Fruit fly (Drosophila melanogaster): ENCODE measurements around the gene Ufl1.

Ufl1 gene

dm6 chr3R:7102853-7103833 is 28.9 kb upstream of the Ufl1 start:
- TF ChIP-seq noc (tag; optimal IDR thresholded peaks at IDR 0.05) = no peak

DNA sequence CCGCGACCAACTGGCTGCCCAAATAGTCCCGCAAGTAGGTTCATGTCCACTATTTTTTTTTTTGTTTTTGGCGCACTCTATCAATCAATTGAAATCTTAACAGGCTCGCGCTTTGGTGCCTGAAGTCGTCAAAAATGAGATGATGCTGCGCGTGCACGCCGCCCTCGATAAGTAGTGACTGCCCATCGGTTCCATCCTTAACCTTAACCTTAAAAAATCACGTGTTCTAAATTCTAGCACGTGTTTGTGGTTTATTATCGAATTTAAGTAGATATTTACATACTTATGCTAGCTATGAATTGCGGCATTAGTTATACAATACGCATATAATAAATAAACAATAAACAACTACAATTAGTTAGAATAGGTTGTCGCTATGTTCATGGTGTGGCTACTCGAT is 20.1 kb upstream of the Ufl1 start:
- TF ChIP-seq noc (tag; optimal IDR thresholded peaks at IDR 0.05) = no peak

dm6 chr3R:7093592-7093991 is 19.3 kb upstream of the Ufl1 start:
- no peak for TF ChIP-seq noc (tag; optimal IDR thresholded peaks at IDR 0.05)

dm6 chr3R:7091904-7092303 is 17.7 kb upstream of the Ufl1 start:
- no peak for TF ChIP-seq noc (tag; optimal IDR thresholded peaks at IDR 0.05)

dm6 chr3R:7090337-7090830 is 16.1 kb upstream of the Ufl1 start:
- TF ChIP-seq noc (tag; optimal IDR thresholded peaks at IDR 0.05) = no peak

- peak; percentile 18 for TF ChIP-seq noc (tag; optimal IDR thresholded peaks at IDR 0.05)
Observed at dm6 chr3R:7089522-7090336, 15.5 kb upstream of the Ufl1 start.

- TF ChIP-seq noc (tag; optimal IDR thresholded peaks at IDR 0.05) = no peak
Observed at dm6 chr3R:7088837-7089361, 14.6 kb upstream of the Ufl1 start.

DNA sequence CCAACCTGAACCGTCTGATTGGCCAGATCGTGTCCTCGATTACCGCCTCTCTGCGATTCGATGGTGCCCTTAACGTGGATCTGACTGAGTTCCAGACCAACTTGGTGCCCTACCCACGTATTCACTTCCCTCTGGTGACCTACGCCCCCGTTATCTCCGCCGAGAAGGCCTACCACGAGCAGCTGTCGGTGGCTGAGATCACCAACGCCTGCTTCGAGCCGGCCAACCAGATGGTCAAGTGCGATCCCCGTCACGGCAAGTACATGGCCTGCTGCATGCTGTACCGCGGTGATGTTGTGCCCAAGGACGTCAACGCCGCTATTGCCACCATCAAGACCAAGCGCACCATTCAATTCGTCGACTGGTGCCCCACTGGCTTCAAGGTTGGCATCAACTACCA is 13.7 kb upstream of the Ufl1 start:
- no peak for TF ChIP-seq noc (tag; optimal IDR thresholded peaks at IDR 0.05)

DNA sequence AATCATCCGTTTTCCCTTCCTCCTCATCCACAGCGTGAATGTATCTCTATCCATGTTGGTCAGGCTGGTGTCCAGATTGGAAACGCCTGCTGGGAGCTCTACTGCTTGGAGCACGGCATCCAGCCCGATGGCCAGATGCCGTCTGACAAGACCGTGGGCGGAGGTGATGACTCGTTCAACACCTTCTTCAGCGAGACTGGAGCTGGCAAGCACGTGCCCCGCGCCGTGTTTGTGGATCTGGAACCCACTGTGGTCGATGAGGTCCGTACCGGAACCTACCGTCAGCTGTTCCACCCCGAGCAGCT is 12.9 kb upstream of the Ufl1 start:
- TF ChIP-seq noc (tag; optimal IDR thresholded peaks at IDR 0.05) = no peak

dm6 chr3R:7086377-7087200 is 12.3 kb upstream of the Ufl1 start, which contains the start of gene alphaTub84B:
alphaTub84B (plus strand) TSS chr3R:7086599.
- TF ChIP-seq noc (tag; optimal IDR thresholded peaks at IDR 0.05) = peak; percentile 66

- no peak for TF ChIP-seq noc (tag; optimal IDR thresholded peaks at IDR 0.05)
Observed at dm6 chr3R:7085983-7086376, 11.7 kb upstream of the Ufl1 start, which contains the start of gene Tailor. Tailor (minus strand) TSS chr3R:7086083.

DNA sequence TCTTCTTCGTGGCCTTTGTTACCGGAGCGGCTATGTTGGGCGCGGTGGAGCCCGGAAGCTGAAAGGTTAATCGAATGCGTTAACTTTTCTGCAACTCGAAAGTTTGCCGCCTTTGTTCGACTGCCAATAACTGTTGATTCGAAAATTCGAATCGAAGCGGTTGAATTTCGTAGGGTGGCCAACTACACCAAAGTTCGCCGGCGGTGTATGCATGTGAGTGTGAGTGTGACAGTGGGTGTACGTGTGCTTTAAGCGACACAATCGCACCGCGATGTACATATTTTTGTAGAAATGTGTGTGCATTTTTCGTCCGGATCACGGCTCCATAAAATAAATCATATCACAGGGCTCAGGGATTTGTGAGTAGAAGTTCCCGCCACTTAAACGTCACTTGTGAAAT is 11.2 kb upstream of the Ufl1 start:
- no peak for TF ChIP-seq noc (tag; optimal IDR thresholded peaks at IDR 0.05)

DNA sequence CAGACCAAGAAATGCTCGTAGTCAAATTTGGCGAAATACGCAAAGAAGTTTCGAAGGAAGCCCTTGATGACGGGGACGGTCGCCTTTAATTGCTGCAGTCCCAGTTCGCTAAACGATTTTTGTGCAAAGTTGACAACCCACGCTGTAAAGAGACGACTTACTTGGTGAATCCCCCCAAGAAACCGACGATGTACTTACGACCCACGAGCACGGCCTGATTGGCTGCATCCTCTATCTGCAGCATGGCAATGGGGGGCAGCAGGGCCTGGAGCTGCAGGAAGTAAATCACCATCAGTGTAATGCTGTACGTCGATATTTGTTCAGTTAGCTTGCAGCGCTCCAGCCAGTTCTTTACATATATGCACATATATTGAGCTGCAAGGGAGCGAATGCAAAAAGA is 9.5 kb upstream of the Ufl1 start:
- TF ChIP-seq noc (tag; optimal IDR thresholded peaks at IDR 0.05) = no peak

- no peak for TF ChIP-seq noc (tag; optimal IDR thresholded peaks at IDR 0.05)
Observed at dm6 chr3R:7081972-7082371, 7.7 kb upstream of the Ufl1 start, which contains the start of gene Dpck. Dpck (plus strand) TSS chr3R:7082182.

DNA sequence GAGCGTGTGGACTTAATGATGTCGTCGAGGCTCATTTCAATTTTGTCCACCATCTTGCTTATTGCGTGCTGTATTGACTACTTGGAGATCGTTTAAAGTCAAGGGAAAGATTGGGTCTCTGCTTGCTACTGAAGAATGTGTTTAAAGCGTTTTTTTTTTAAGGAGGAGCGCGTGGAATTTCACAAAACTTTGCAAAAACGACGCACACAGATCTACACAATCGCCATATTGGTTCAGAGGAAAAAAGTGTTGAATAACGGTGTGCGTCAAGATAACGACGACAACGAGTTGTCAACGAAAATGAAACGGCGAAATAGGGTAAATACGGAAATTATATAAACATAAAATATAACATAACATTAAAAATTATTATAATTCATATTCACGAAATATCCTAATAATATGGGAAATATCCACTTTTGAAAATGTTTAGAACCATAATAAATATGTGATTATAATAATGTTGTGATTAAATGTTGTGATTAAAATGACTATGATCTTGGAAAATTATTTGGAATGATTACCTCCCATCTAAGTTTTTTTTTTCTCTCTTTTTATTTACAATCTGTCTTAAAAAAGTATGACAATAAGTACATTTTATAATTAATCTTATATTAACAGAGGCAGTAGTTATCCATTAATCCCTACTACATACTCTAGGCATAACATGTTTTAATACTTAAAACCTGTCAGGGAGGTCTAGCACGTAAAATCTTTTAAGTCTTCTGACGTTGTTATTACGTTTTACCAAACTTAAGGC is 6.1 kb upstream of the Ufl1 start, which contains the start of gene Ref1:
TSS of gene Ref1 (minus strand) at position 231 of the 760 bp plus-strand sequence.
- TF ChIP-seq noc (tag; optimal IDR thresholded peaks at IDR 0.05) = no peak
